Fruit fly (Drosophila melanogaster) whole organism, embryonic: Measurements from ENCODE around the gene Polr1B.

ENCODE experiments used
- ATbp ChIP-seq: fragments of 200-800 bp; sonication (Bioruptor generic); optimal IDR thresholded peaks from 2 replicates; lab custom pipeline; 2017; ENCODE audit warnings: missing biosample characterization, mild to moderate bottlenecking, missing genetic modification characterization, missing genetic modification reagents
- Atf6 ChIP-seq: fragments of 200-800 bp; sonication (Bioruptor generic); IDR thresholded peaks from 2 replicates; pipeline ENCODE4 v1.3.6; 2022; ENCODE audit warnings: missing biosample characterization, missing genetic modification characterization
- Blimp-1 ChIP-seq: fragments of 200-800 bp; sonication (Bioruptor generic); optimal IDR thresholded peaks from 3 replicates; lab custom pipeline; 2018; ENCODE audit warnings: missing biosample characterization, missing genetic modification characterization, mild to moderate bottlenecking, moderate library complexity, missing genetic modification reagents
- CG12104 ChIP-seq: fragments of 200-800 bp; sonication (Bioruptor generic); optimal IDR thresholded peaks from 3 replicates; lab custom pipeline; 2016; ENCODE audit warnings: missing biosample characterization, missing genetic modification characterization
- CG12219 ChIP-seq: fragments of 200-800 bp; sonication (Bioruptor generic); optimal IDR thresholded peaks from 3 replicates; lab custom pipeline; 2018; ENCODE audit warnings: missing biosample characterization, mild to moderate bottlenecking, missing genetic modification characterization
- CG12391 ChIP-seq: fragments of 200-800 bp; sonication (Bioruptor generic); optimal IDR thresholded peaks from 3 replicates; lab custom pipeline; 2018; ENCODE audit warnings: missing biosample characterization, mild to moderate bottlenecking, missing genetic modification characterization, moderate library complexity
- CG13287 ChIP-seq: fragments of 200-800 bp; sonication (Bioruptor generic); IDR thresholded peaks from 2 replicates; pipeline ENCODE4 v1.3.6; 2022; ENCODE audit warnings: missing biosample characterization, missing genetic modification characterization; ENCODE audit not compliant: partially characterized antibody
- CG14710 ChIP-seq: fragments of 200-800 bp; sonication (Bioruptor generic); optimal IDR thresholded peaks from 3 replicates; lab custom pipeline; 2019; ENCODE audit warnings: missing biosample characterization, mild to moderate bottlenecking, missing genetic modification characterization, moderate library complexity
- CG1603 ChIP-seq: fragments of 200-800 bp; sonication (Bioruptor generic); optimal IDR thresholded peaks from 2 replicates; lab custom pipeline; 2019; ENCODE audit warnings: missing biosample characterization, mild to moderate bottlenecking, missing genetic modification characterization, moderate library complexity
- CG16779 ChIP-seq: fragments of 200-800 bp; sonication (Bioruptor generic); IDR thresholded peaks from 2 replicates; pipeline ENCODE4 v1.3.6; 2022; ENCODE audit warnings: missing biosample characterization, missing genetic modification characterization
- CG16815 ChIP-seq: fragments of 200-800 bp; sonication (Bioruptor generic); optimal IDR thresholded peaks from 3 replicates; lab custom pipeline; 2017; ENCODE audit warnings: missing biosample characterization, mild to moderate bottlenecking, missing genetic modification characterization
- CG17328 ChIP-seq: fragments of 200-800 bp; sonication (Bioruptor generic); IDR thresholded peaks from 2 replicates; pipeline ENCODE4 v1.3.6; 2022; ENCODE audit warnings: missing biosample characterization, missing genetic modification characterization
- CG18262 ChIP-seq: fragments of 200-800 bp; optimal IDR thresholded peaks from 3 replicates; lab custom pipeline; 2019; ENCODE audit warnings: missing biosample characterization, mild to moderate bottlenecking, missing genetic modification characterization, moderate library complexity
- CG2120 ChIP-seq: fragments of 200-800 bp; sonication (Bioruptor generic); optimal IDR thresholded peaks from 3 replicates; lab custom pipeline; 2016; ENCODE audit warnings: missing biosample characterization, missing genetic modification characterization
- CG30020 ChIP-seq: fragments of 200-800 bp; optimal IDR thresholded peaks from 2 replicates; lab custom pipeline; 2019; ENCODE audit warnings: missing biosample characterization, mild to moderate bottlenecking, missing genetic modification characterization, moderate library complexity
- CG30403 ChIP-seq: fragments of 200-800 bp; sonication (Bioruptor generic); optimal IDR thresholded peaks from 3 replicates; lab custom pipeline; 2016; ENCODE audit warnings: missing biosample characterization, missing genetic modification characterization
- CG32532 ChIP-seq: fragments of 200-800 bp; sonication (Bioruptor generic); IDR thresholded peaks from 2 replicates; pipeline ENCODE4 v1.3.6; 2022; ENCODE audit warnings: missing biosample characterization, missing genetic modification characterization
- CG4820 ChIP-seq: fragments of 200-800 bp; sonication (Bioruptor generic); optimal IDR thresholded peaks from 3 replicates; lab custom pipeline; 2016; ENCODE audit warnings: missing biosample characterization, missing genetic modification characterization
- CG6689 ChIP-seq: fragments of 200-800 bp; sonication (Bioruptor generic); IDR thresholded peaks from 2 replicates; pipeline ENCODE4 v1.3.6; 2022; ENCODE audit warnings: missing biosample characterization, missing genetic modification characterization
- CG7786 ChIP-seq: fragments of 200-800 bp; sonication (Bioruptor generic); optimal IDR thresholded peaks from 2 replicates; lab custom pipeline; 2016; ENCODE audit warnings: missing biosample characterization, missing genetic modification characterization
- CG8924 ChIP-seq: fragments of 200-800 bp; optimal IDR thresholded peaks from 3 replicates; lab custom pipeline; 2019; ENCODE audit warnings: missing biosample characterization, mild to moderate bottlenecking, missing genetic modification characterization, moderate library complexity
- H15 ChIP-seq: fragments of 200-800 bp; sonication (Bioruptor generic); IDR thresholded peaks from 3 replicates; pipeline ENCODE4 v1.3.6; 2022; ENCODE audit warnings: missing biosample characterization, missing genetic modification characterization
- Hr51 ChIP-seq, 2 experiments: fragments of 200-800 bp; sonication (Bioruptor generic); optimal IDR thresholded peaks; 2 replicates in 1 of 2; 3 replicates in 1 of 2; lab custom pipeline; 2016 to 2018; ENCODE audit warnings: missing biosample characterization in 2 of 2, missing genetic modification characterization in 2 of 2, mild to moderate bottlenecking in 1 of 2, moderate library complexity in 1 of 2
- Lpt ChIP-seq: fragments of >200 bp; optimal IDR thresholded peaks from 2 replicates; lab custom pipeline; 2018; ENCODE audit warnings: missing biosample characterization, missing genetic modification characterization
- MESR4 ChIP-seq: fragments of 200-800 bp; sonication (Bioruptor generic); optimal IDR thresholded peaks from 2 replicates; lab custom pipeline; 2018; ENCODE audit warnings: missing biosample characterization, mild to moderate bottlenecking, missing genetic modification characterization, moderate library complexity
- Ptx1 ChIP-seq: fragments of 200-800 bp; sonication (Bioruptor generic); IDR thresholded peaks from 2 replicates; pipeline ENCODE4 v1.3.6; 2022; ENCODE audit warnings: missing biosample characterization, missing genetic modification characterization
- Rx ChIP-seq: fragments of 200-800 bp; sonication (Bioruptor generic); IDR thresholded peaks from 2 replicates; pipeline ENCODE4 v1.3.6; 2022; ENCODE audit warnings: missing biosample characterization, missing genetic modification characterization
- Side ChIP-seq: fragments of 200-800 bp; sonication (Bioruptor generic); optimal IDR thresholded peaks from 2 replicates; lab custom pipeline; 2016; ENCODE audit warnings: missing biosample characterization, missing genetic modification characterization
- Sry-β ChIP-seq: fragments of 200-800 bp; sonication (Bioruptor generic); optimal IDR thresholded peaks from 2 replicates; lab custom pipeline; 2018; ENCODE audit warnings: missing biosample characterization, mild to moderate bottlenecking, missing genetic modification characterization, moderate library complexity
- Xrp1 ChIP-seq: fragments of 200-800 bp; sonication (Bioruptor generic); IDR thresholded peaks from 2 replicates; pipeline ENCODE4 v1.3.6; 2022; ENCODE audit warnings: missing biosample characterization, missing genetic modification characterization
- az2 ChIP-seq: fragments of 200-800 bp; sonication (Bioruptor generic); optimal IDR thresholded peaks from 3 replicates; lab custom pipeline; 2016; ENCODE audit warnings: missing biosample characterization, missing genetic modification characterization
- bcd ChIP-seq: fragments of 200-800 bp; sonication (Bioruptor generic); optimal IDR thresholded peaks from 2 replicates; lab custom pipeline; 2017; ENCODE audit warnings: missing biosample characterization, mild to moderate bottlenecking, missing genetic modification characterization
- bigmax ChIP-seq: fragments of 200-800 bp; sonication (Bioruptor generic); optimal IDR thresholded peaks from 2 replicates; lab custom pipeline; 2018; ENCODE audit warnings: missing biosample characterization, mild to moderate bottlenecking, missing genetic modification characterization
- bsh ChIP-seq, 2 experiments: fragments of 200-800 bp; sonication (Bioruptor generic); optimal IDR thresholded peaks; 2 replicates each; lab custom pipeline; 2017 to 2018; ENCODE audit warnings: mild to moderate bottlenecking in 2 of 2, missing biosample characterization in 2 of 2, missing genetic modification characterization in 2 of 2, moderate library complexity in 1 of 2
- dmrt11E ChIP-seq: fragments of 200-800 bp; sonication (Bioruptor generic); optimal IDR thresholded peaks from 3 replicates; lab custom pipeline; 2018; ENCODE audit warnings: missing biosample characterization, mild to moderate bottlenecking, missing genetic modification characterization, moderate library complexity
- ewg ChIP-seq: fragments of 200-800 bp; sonication (Bioruptor generic); optimal IDR thresholded peaks from 3 replicates; lab custom pipeline; 2017; ENCODE audit warnings: mild to moderate bottlenecking, missing biosample characterization, missing genetic modification reagents, missing genetic modification characterization
- exex ChIP-seq: fragments of 200-800 bp; sonication (Bioruptor generic); optimal IDR thresholded peaks from 4 replicates; lab custom pipeline; 2018; ENCODE audit warnings: missing biosample characterization, mild to moderate bottlenecking, missing genetic modification characterization, moderate library complexity
- eyg ChIP-seq: fragments of 200-800 bp; sonication (Bioruptor generic); optimal IDR thresholded peaks from 3 replicates; lab custom pipeline; 2016; ENCODE audit warnings: missing biosample characterization, missing genetic modification characterization
- otp ChIP-seq: fragments of 200-800 bp; sonication (Bioruptor generic); IDR thresholded peaks from 3 replicates; pipeline ENCODE4, ENCODE4 v1.3.6; 2022; ENCODE audit warnings: missing biosample characterization, missing genetic modification characterization
- ranshi ChIP-seq: fragments of 200-800 bp; sonication (Bioruptor generic); IDR thresholded peaks from 2 replicates; pipeline ENCODE4 v1.3.6; 2022; ENCODE audit warnings: missing biosample characterization, missing genetic modification characterization
- repo ChIP-seq: fragments of 200-800 bp; sonication (Bioruptor generic); optimal IDR thresholded peaks from 2 replicates; lab custom pipeline; 2016; ENCODE audit warnings: missing biosample characterization, missing genetic modification characterization
- sens-2 ChIP-seq: fragments of 200-800 bp; sonication (Bioruptor generic); IDR thresholded peaks from 2 replicates; pipeline ENCODE4 v1.3.6; 2022; ENCODE audit warnings: missing biosample characterization, missing genetic modification characterization
- shn ChIP-seq: fragments of 200-800 bp; sonication (Bioruptor generic); optimal IDR thresholded peaks from 3 replicates; lab custom pipeline; 2016; ENCODE audit warnings: missing biosample characterization, missing genetic modification characterization
- sisA ChIP-seq: fragments of 200-800 bp; sonication (Bioruptor generic); IDR thresholded peaks from 2 replicates; pipeline ENCODE4 v1.3.6; 2022; ENCODE audit warnings: missing biosample characterization, missing genetic modification characterization
- slbo ChIP-seq: fragments of 200-800 bp; sonication (Bioruptor generic); IDR thresholded peaks from 2 replicates; pipeline ENCODE4 v1.3.6; 2022; ENCODE audit warnings: missing biosample characterization, missing genetic modification characterization
- tio ChIP-seq: fragments of 200-800 bp; sonication (Bioruptor generic); optimal IDR thresholded peaks from 2 replicates; lab custom pipeline; 2017; ENCODE audit warnings: missing biosample characterization, missing genetic modification characterization, inconsistent platforms
- vfl ChIP-seq: fragments of 200-800 bp; sonication (Bioruptor generic); optimal IDR thresholded peaks from 2 replicates; lab custom pipeline; 2016; ENCODE audit warnings: missing biosample characterization, missing genetic modification characterization
- zen2 ChIP-seq: fragments of 200-800 bp; sonication (Bioruptor generic); IDR thresholded peaks from 3 replicates; pipeline ENCODE4 v1.3.6; 2022; ENCODE audit warnings: missing biosample characterization, missing genetic modification characterization; ENCODE audit not compliant: partially characterized antibody
- zf30C ChIP-seq: fragments of 200-800 bp; sonication (Bioruptor generic); optimal IDR thresholded peaks from 3 replicates; lab custom pipeline; 2018; ENCODE audit warnings: missing biosample characterization, mild to moderate bottlenecking, missing genetic modification characterization

Gene Polr1B

dm6 chr2L:427338-428234, 23.5 kb downstream of the Polr1B start (continued):
- TF ChIP-seq CG32532 (GFP tag; lab: Robert Waterston, UW) = peak; percentile 41
- TF ChIP-seq Rx = 0 out of 2 replicates have a peak, but pooled peaks have one; percentile 10
- peak; percentile 53 for TF ChIP-seq tio (GFP tag; lab: Kevin White, UChicago)
- peak; percentile 71 for TF ChIP-seq Xrp1 (GFP tag; lab: Robert Waterston, UW)
- peak; percentile 22 for TF ChIP-seq CG18262 (tag; lab: Kevin White, UChicago)
- TF ChIP-seq Lpt = no peak
- peak; percentile 16 for TF ChIP-seq CG12391 (tag; lab: Kevin White, UChicago)
- TF ChIP-seq shn (GFP tag; lab: Kevin White, UChicago) = peak; percentile 30
- 0 out of 2 replicates have a peak, but pooled peaks have one; percentile 6 for TF ChIP-seq ranshi (GFP tag; lab: Robert Waterston, UW)
- peak; percentile 24 for TF ChIP-seq dmrt11E (tag; lab: Kevin White, UChicago)
- TF ChIP-seq CG30020 (tag; lab: Kevin White, UChicago) = no peak
- TF ChIP-seq H15 = no peak
- peak; percentile 25 for TF ChIP-seq CG30403 (GFP tag; lab: Kevin White, UChicago)
- TF ChIP-seq bsh (GFP tag; optimal IDR thresholded peaks at IDR 0.05; lab: Kevin White, UChicago) = peak; percentile 30 to 74
- TF ChIP-seq Ptx1 (GFP tag; lab: Robert Waterston, UW) = 0 out of 2 replicates have a peak, but pooled peaks have one; percentile 24
- TF ChIP-seq sisA (GFP tag; lab: Robert Waterston, UW) = peak; percentile 35
- no peak for TF ChIP-seq Atf6 (GFP tag; lab: Robert Waterston, UW)
- peak; percentile 17 for TF ChIP-seq CG4820 (GFP tag; lab: Kevin White, UChicago)
- TF ChIP-seq exex (tag; lab: Kevin White, UChicago) = no peak
- TF ChIP-seq CG16779 (GFP tag; lab: Robert Waterston, UW) = no peak
- TF ChIP-seq CG2120 (GFP tag; lab: Kevin White, UChicago) = peak; percentile 8
- no peak for TF ChIP-seq otp
- peak; percentile 16 for TF ChIP-seq az2 (GFP tag; lab: Kevin White, UChicago)
- TF ChIP-seq ewg = peak; percentile 20
- peak; percentile 43 for TF ChIP-seq CG7786 (GFP tag; lab: Kevin White, UChicago)
- peak; percentile 1 for TF ChIP-seq Side
- TF ChIP-seq zen2 = no peak
- TF ChIP-seq vfl (GFP tag; lab: Kevin White, UChicago) = peak; percentile 4
- no peak for TF ChIP-seq CG13287 (GFP tag; lab: Robert Waterston, UW)
- TF ChIP-seq CG6689 = peak; percentile 56
- peak; percentile 16 for TF ChIP-seq CG16815 (GFP tag; lab: Kevin White, UChicago)
- TF ChIP-seq zf30C (GFP tag; lab: Kevin White, UChicago) = peak; percentile 71
- TF ChIP-seq Hr51 (GFP tag; optimal IDR thresholded peaks at IDR 0.05; lab: Kevin White, UChicago) = no peak
- TF ChIP-seq CG17328 (GFP tag; lab: Robert Waterston, UW) = peak; percentile 52; the same call in 1 of the 2 replicates
- TF ChIP-seq repo (GFP tag; lab: Kevin White, UChicago) = no peak
- TF ChIP-seq slbo (GFP tag; lab: Robert Waterston, UW) = peak; percentile 37
- TF ChIP-seq CG12104 (GFP tag; lab: Kevin White, UChicago) = no peak
- TF ChIP-seq ATbp = peak; percentile 28
- no peak for TF ChIP-seq MESR4 (GFP tag; lab: Kevin White, UChicago)
- TF ChIP-seq CG1603 (tag; lab: Kevin White, UChicago) = peak; percentile 41
- peak; percentile 12 for TF ChIP-seq bcd (GFP tag; lab: Kevin White, UChicago)
- no peak for TF ChIP-seq Sry-β (GFP tag; lab: Kevin White, UChicago)
- TF ChIP-seq CG8924 (tag; lab: Kevin White, UChicago) = no peak
- peak; percentile 4 for TF ChIP-seq CG14710 (tag; lab: Kevin White, UChicago)
- TF ChIP-seq sens-2 (GFP tag; lab: Robert Waterston, UW) = no peak
- TF ChIP-seq eyg (GFP tag; lab: Kevin White, UChicago) = no peak
- peak; percentile 23 for TF ChIP-seq Blimp-1
- no peak for TF ChIP-seq CG12219
- TF ChIP-seq bigmax (GFP tag; lab: Kevin White, UChicago) = no peak
